Fruit fly (Drosophila melanogaster) whole organism, embryonic: Measurements from ENCODE around the gene SMC1.
A peak's percentile ranks its signal among the peaks of the same experiment; 100 is the strongest.

ENCODE experiments used
- CG10147 ChIP-seq: fragments of 200-800 bp; sonication (Bioruptor generic); optimal IDR thresholded peaks from 2 replicates; lab custom pipeline; 2019; ENCODE audit warnings: missing biosample characterization, mild to moderate bottlenecking, missing genetic modification characterization, moderate library complexity
- CG10462 ChIP-seq: fragments of 200-800 bp; sonication (Bioruptor generic); optimal IDR thresholded peaks from 2 replicates; lab custom pipeline; 2016; ENCODE audit warnings: missing biosample characterization, missing genetic modification characterization
- CG12071 ChIP-seq: fragments of 200-800 bp; sonication (Bioruptor generic); optimal IDR thresholded peaks from 3 replicates; lab custom pipeline; 2018; ENCODE audit warnings: missing biosample characterization, mild to moderate bottlenecking, missing genetic modification characterization
- CG12942 ChIP-seq: fragments of 200-800 bp; sonication (Bioruptor generic); optimal IDR thresholded peaks from 3 replicates; lab custom pipeline; 2016; ENCODE audit warnings: missing biosample characterization, missing genetic modification characterization
- CG15479 ChIP-seq: fragments of 200-800 bp; sonication (Bioruptor generic); optimal IDR thresholded peaks from 3 replicates; lab custom pipeline; 2019; ENCODE audit warnings: missing biosample characterization, mild to moderate bottlenecking, missing genetic modification characterization, moderate library complexity
- CG17361 ChIP-seq: fragments of 200-800 bp; sonication (Bioruptor generic); IDR thresholded peaks from 3 replicates; pipeline ENCODE4 v1.3.6; 2022; ENCODE audit warnings: missing biosample characterization, missing genetic modification characterization
- CG17612 ChIP-seq: fragments of 200-800 bp; sonication (Bioruptor generic); IDR thresholded peaks from 2 replicates; pipeline ENCODE4 v1.3.6; 2022; ENCODE audit warnings: missing biosample characterization, missing genetic modification characterization
- CG17912 ChIP-seq: fragments of 200-800 bp; sonication (Bioruptor generic); optimal IDR thresholded peaks from 2 replicates; lab custom pipeline; 2018; ENCODE audit warnings: missing biosample characterization, mild to moderate bottlenecking, missing genetic modification characterization
- CG2116 ChIP-seq: fragments of 200-800 bp; sonication (Bioruptor generic); optimal IDR thresholded peaks from 3 replicates; lab custom pipeline; 2018; ENCODE audit warnings: missing biosample characterization, mild to moderate bottlenecking, missing genetic modification characterization
- CG30431 ChIP-seq: fragments of 200-800 bp; sonication (Bioruptor generic); optimal IDR thresholded peaks from 2 replicates; lab custom pipeline; 2017; ENCODE audit warnings: missing biosample characterization, missing genetic modification characterization
- CG31365 ChIP-seq: fragments of 200-800 bp; sonication (Bioruptor generic); optimal IDR thresholded peaks from 2 replicates; lab custom pipeline; 2018; ENCODE audit warnings: missing biosample characterization, mild to moderate bottlenecking, missing genetic modification characterization
- CG33213 ChIP-seq: fragments of 200-800 bp; sonication (Bioruptor generic); optimal IDR thresholded peaks from 3 replicates; lab custom pipeline; 2016; ENCODE audit warnings: missing biosample characterization, missing genetic modification characterization
- CG34376 ChIP-seq: fragments of 200-800 bp; sonication (Bioruptor generic); optimal IDR thresholded peaks from 2 replicates; lab custom pipeline; 2018; ENCODE audit warnings: missing biosample characterization, mild to moderate bottlenecking, missing genetic modification characterization
- CG43689 ChIP-seq: fragments of 200-800 bp; sonication (Bioruptor generic); IDR thresholded peaks from 2 replicates; pipeline ENCODE4 v1.3.6; 2022; ENCODE audit warnings: missing biosample characterization, missing genetic modification characterization
- CG5180 ChIP-seq: fragments of 200-800 bp; sonication (Bioruptor generic); optimal IDR thresholded peaks from 3 replicates; lab custom pipeline; 2017; ENCODE audit warnings: missing biosample characterization, missing genetic modification characterization, mild to moderate bottlenecking, moderate library complexity, missing genetic modification reagents
- CG5953 ChIP-seq: fragments of 200-800 bp; sonication (Bioruptor generic); IDR thresholded peaks from 2 replicates; pipeline ENCODE4 v1.3.6; 2022; ENCODE audit warnings: missing biosample characterization, missing genetic modification characterization
- CG6765 ChIP-seq: fragments of 200-800 bp; sonication (Bioruptor generic); optimal IDR thresholded peaks from 3 replicates; lab custom pipeline; 2017; ENCODE audit warnings: missing biosample characterization, mild to moderate bottlenecking, missing genetic modification characterization
- CG7839 ChIP-seq: fragments of 200-800 bp; sonication (Bioruptor generic); optimal IDR thresholded peaks from 3 replicates; lab custom pipeline; 2018; ENCODE audit warnings: missing biosample characterization, mild to moderate bottlenecking, missing genetic modification characterization, moderate library complexity
- CG7928 ChIP-seq: fragments of 200-800 bp; sonication (Bioruptor generic); optimal IDR thresholded peaks from 2 replicates; lab custom pipeline; 2017; ENCODE audit warnings: missing biosample characterization, mild to moderate bottlenecking, missing genetic modification characterization
- CG8281 ChIP-seq: fragments of 200-800 bp; sonication (Bioruptor generic); optimal IDR thresholded peaks from 2 replicates; lab custom pipeline; 2018; ENCODE audit warnings: missing biosample characterization, mild to moderate bottlenecking, missing genetic modification characterization, moderate library complexity
- CG8478 ChIP-seq: fragments of >200 bp; optimal IDR thresholded peaks from 2 replicates; lab custom pipeline; 2018
- CG8765 ChIP-seq: fragments of 200-800 bp; sonication (Bioruptor generic); IDR thresholded peaks from 2 replicates; pipeline ENCODE4 v1.3.6; 2022; ENCODE audit warnings: missing biosample characterization, missing genetic modification characterization
- CG9932 ChIP-seq: fragments of 200-800 bp; sonication (Bioruptor generic); IDR thresholded peaks from 2 replicates; pipeline ENCODE4 v1.3.6; 2022; ENCODE audit warnings: missing biosample characterization, missing genetic modification characterization
- GATAe ChIP-seq: fragments of 200-800 bp; sonication (Bioruptor generic); conservative IDR thresholded peaks from 2 replicates; pipeline ENCODE4 v1.3.6; 2022; ENCODE audit warnings: missing biosample characterization, missing genetic modification characterization
- HLH54F ChIP-seq: fragments of 200-800 bp; sonication (Bioruptor generic); optimal IDR thresholded peaks from 3 replicates; lab custom pipeline; 2016; ENCODE audit warnings: missing biosample characterization, missing genetic modification characterization
- HmgD ChIP-seq: fragments of 200-800 bp; sonication (Bioruptor generic); optimal IDR thresholded peaks from 3 replicates; lab custom pipeline; 2016; ENCODE audit warnings: missing biosample characterization, missing genetic modification characterization
- Hmx ChIP-seq: fragments of 200-800 bp; sonication (Bioruptor generic); optimal IDR thresholded peaks from 2 replicates; lab custom pipeline; 2016; ENCODE audit warnings: missing biosample characterization, missing genetic modification characterization
- Hsf ChIP-seq: fragments of 200-800 bp; sonication (Bioruptor generic); optimal IDR thresholded peaks from 3 replicates; lab custom pipeline; 2016; ENCODE audit warnings: missing biosample characterization, missing genetic modification characterization
- Jarid2 ChIP-seq: fragments of 200-800 bp; sonication (Bioruptor generic); optimal IDR thresholded peaks from 3 replicates; lab custom pipeline; 2017; ENCODE audit warnings: mild to moderate bottlenecking, missing biosample characterization, missing genetic modification reagents, missing genetic modification characterization
- Med ChIP-seq: fragments of 200-800 bp; sonication (Bioruptor generic); peaks from one replicate; lab custom pipeline; 2016; ENCODE audit warnings: missing biosample characterization, missing genetic modification characterization, mild to moderate bottlenecking, inconsistent platforms, moderate library complexity
- PHDP ChIP-seq: fragments of 200-800 bp; sonication (Bioruptor generic); optimal IDR thresholded peaks from 3 replicates; lab custom pipeline; 2018; ENCODE audit warnings: missing biosample characterization, mild to moderate bottlenecking, missing genetic modification characterization, moderate library complexity
- Scr ChIP-seq: fragments of 200-800 bp; sonication (Bioruptor generic); IDR thresholded peaks from 2 replicates; pipeline ENCODE4 v1.3.6; 2022; ENCODE audit warnings: missing biosample characterization, missing genetic modification characterization; ENCODE audit not compliant: partially characterized antibody
- TFAM ChIP-seq: fragments of 200-800 bp; sonication (Bioruptor generic); optimal IDR thresholded peaks from 2 replicates; lab custom pipeline; 2017; ENCODE audit warnings: missing biosample characterization, missing genetic modification characterization, inconsistent platforms
- ac ChIP-seq: fragments of 200-800 bp; sonication (Bioruptor generic); optimal IDR thresholded peaks from 3 replicates; lab custom pipeline; 2017; ENCODE audit warnings: missing biosample characterization, mild to moderate bottlenecking, missing genetic modification characterization
- ash1 ChIP-seq: fragments of 200-800 bp; sonication (Bioruptor generic); optimal IDR thresholded peaks from 2 replicates; lab custom pipeline; 2018; ENCODE audit warnings: missing biosample characterization, mild to moderate bottlenecking, missing genetic modification characterization
- bab2 ChIP-seq: fragments of 200-800 bp; sonication (Bioruptor generic); optimal IDR thresholded peaks from 2 replicates; lab custom pipeline; 2016; ENCODE audit warnings: missing biosample characterization, missing genetic modification characterization
- chif ChIP-seq, 2 experiments: fragments of 200-800 bp; sonication (Bioruptor generic); optimal IDR thresholded peaks; 3 replicates each; lab custom pipeline; 2016; ENCODE audit warnings: missing biosample characterization in 2 of 2, missing genetic modification characterization in 2 of 2
- crol ChIP-seq: fragments of 200-800 bp; sonication (Bioruptor generic); IDR thresholded peaks from 2 replicates; pipeline ENCODE4 v1.3.6; 2022; ENCODE audit warnings: missing biosample characterization, missing genetic modification characterization
- crp ChIP-seq, 2 experiments: fragments of 200-800 bp; sonication (Bioruptor generic); optimal IDR thresholded peaks; 2 replicates in 1 of 2; 3 replicates in 1 of 2; lab custom pipeline; 2017; ENCODE audit warnings: missing biosample characterization in 2 of 2, missing genetic modification characterization in 2 of 2, mild to moderate bottlenecking in 1 of 2, moderate library complexity in 1 of 2
- dati ChIP-seq: fragments of 200-800 bp; sonication (Bioruptor generic); IDR thresholded peaks from 2 replicates; pipeline ENCODE4 v1.3.6; 2022; ENCODE audit warnings: missing biosample characterization, missing genetic modification characterization
- gsb-n ChIP-seq: fragments of 200-800 bp; sonication (Bioruptor generic); optimal IDR thresholded peaks from 3 replicates; lab custom pipeline; 2018; ENCODE audit warnings: missing biosample characterization, mild to moderate bottlenecking, missing genetic modification characterization
- her ChIP-seq: fragments of 200-800 bp; sonication (Bioruptor generic); optimal IDR thresholded peaks from 2 replicates; lab custom pipeline; 2016; ENCODE audit warnings: missing biosample characterization, missing genetic modification characterization
- jumu ChIP-seq: fragments of 200-800 bp; sonication (Bioruptor generic); optimal IDR thresholded peaks from 3 replicates; lab custom pipeline; 2016; ENCODE audit warnings: missing biosample characterization, missing genetic modification characterization
- lilli ChIP-seq: fragments of 200-800 bp; sonication (Bioruptor generic); optimal IDR thresholded peaks from 3 replicates; lab custom pipeline; 2016; ENCODE audit warnings: missing biosample characterization, missing genetic modification characterization
- oc ChIP-seq: fragments of 200-800 bp; sonication (Bioruptor generic); optimal IDR thresholded peaks from 2 replicates; lab custom pipeline; 2018; ENCODE audit warnings: missing biosample characterization, mild to moderate bottlenecking, missing genetic modification characterization, moderate library complexity
- odd ChIP-seq: fragments of 200-800 bp; sonication (Bioruptor generic); optimal IDR thresholded peaks from 2 replicates; lab custom pipeline; 2017; ENCODE audit warnings: missing biosample characterization, mild to moderate bottlenecking, missing genetic modification characterization
- otp ChIP-seq: fragments of 200-800 bp; sonication (Bioruptor generic); IDR thresholded peaks from 3 replicates; pipeline ENCODE4, ENCODE4 v1.3.6; 2022; ENCODE audit warnings: missing biosample characterization, missing genetic modification characterization
- p53 ChIP-seq: fragments of 200-800 bp; sonication (Bioruptor generic); optimal IDR thresholded peaks from 2 replicates; lab custom pipeline; 2016; ENCODE audit warnings: missing biosample characterization, missing genetic modification characterization
- tll ChIP-seq, 2 experiments: fragments of 200-800 bp in 1 of 2; fragments of >200 bp in 1 of 2; sonication (Bioruptor generic) in 1 of 2; optimal IDR thresholded peaks; 2 replicates each; lab custom pipeline; 2017 to 2019; ENCODE audit warnings: missing biosample characterization in 2 of 2, missing genetic modification characterization in 2 of 2, mild to moderate bottlenecking in 1 of 2, moderate library complexity in 1 of 2
- trem ChIP-seq: fragments of 200-800 bp; optimal IDR thresholded peaks from 3 replicates; lab custom pipeline; 2019; ENCODE audit warnings: missing biosample characterization, mild to moderate bottlenecking, missing genetic modification characterization, moderate library complexity

Gene SMC1

DNA sequence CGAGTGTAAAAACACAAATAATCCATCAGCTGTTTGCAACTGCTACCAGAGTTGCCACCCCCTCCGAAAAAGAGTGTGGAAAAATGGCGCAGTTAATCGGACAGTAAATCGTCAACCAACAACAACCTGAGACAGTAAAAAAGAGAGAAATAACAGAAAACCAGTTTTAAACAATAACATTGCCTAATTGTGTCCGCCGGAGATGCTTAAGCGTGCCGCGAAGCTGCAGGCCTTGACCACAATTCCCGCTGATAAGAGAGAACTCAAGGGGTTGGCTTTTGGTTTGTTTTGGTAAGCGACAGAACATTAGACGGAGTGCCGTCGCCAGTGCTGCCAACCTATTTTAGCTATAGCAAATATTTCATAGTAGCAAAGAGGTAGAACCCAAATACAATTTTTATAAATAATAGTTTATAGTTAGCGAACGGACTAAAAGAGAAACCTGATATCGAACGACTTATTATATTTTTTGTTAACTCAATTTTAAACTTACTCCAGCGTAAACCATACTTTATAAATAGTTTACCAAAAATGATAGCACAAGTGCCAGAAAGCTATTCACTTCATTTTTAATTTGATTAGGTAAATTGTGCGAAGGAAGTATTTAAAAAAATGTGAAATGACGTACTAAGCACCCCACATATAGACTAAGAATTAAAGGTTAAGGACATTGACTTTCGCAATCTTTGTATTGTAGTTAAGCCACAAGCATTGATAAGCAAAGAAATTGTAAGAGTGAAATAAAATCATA is 7.2 kb upstream of the SMC1 start, which contains the start of the genes Atg6 and Pisd (continued):
- no peak for TF ChIP-seq CG6765 (GFP tag; lab: Kevin White, UChicago)
- TF ChIP-seq CG33213 (GFP tag; lab: Kevin White, UChicago), result no peak
- no peak for TF ChIP-seq CG7928 (GFP tag; lab: Kevin White, UChicago)
- TF ChIP-seq CG8281, result no peak
- no peak for TF ChIP-seq crol (GFP tag; lab: Robert Waterston, UW)
- TF ChIP-seq jumu (GFP tag; lab: Kevin White, UChicago), result no peak
- TF ChIP-seq CG43689 (GFP tag; lab: Robert Waterston, UW), result no peak
- no peak for TF ChIP-seq GATAe (GFP tag; lab: Robert Waterston, UW)
- TF ChIP-seq CG10462 (GFP tag; lab: Kevin White, UChicago), result no peak
- TF ChIP-seq CG8478 (lab: Kevin White, UChicago), result no peak
- peak; percentile 34 for TF ChIP-seq lilli (GFP tag; lab: Kevin White, UChicago)
- TF ChIP-seq CG7839, result peak; percentile 15
- no peak for TF ChIP-seq CG30431 (GFP tag; lab: Kevin White, UChicago)
- TF ChIP-seq ash1, result no peak
- TF ChIP-seq HLH54F, result peak; percentile 27
- peak; percentile 68 for TF ChIP-seq CG9932 (GFP tag; lab: Robert Waterston, UW)
- TF ChIP-seq bab2 (GFP tag; lab: Kevin White, UChicago), result no peak
- peak; percentile 11 for TF ChIP-seq CG15479 (GFP tag; lab: Kevin White, UChicago)
- no peak for TF ChIP-seq CG5180 (GFP tag; lab: Kevin White, UChicago)
- TF ChIP-seq CG12942 (GFP tag; lab: Kevin White, UChicago), result no peak
- TF ChIP-seq Scr (GFP tag; lab: Robert Waterston, UW), result 0 out of 2 replicates have a peak, but pooled peaks have one; percentile 35
- TF ChIP-seq CG12071 (GFP tag; lab: Kevin White, UChicago), result no peak
- no peak for TF ChIP-seq Hsf (GFP tag; lab: Kevin White, UChicago)
- peak; percentile 26; the same call in 1 of the 2 replicates for TF ChIP-seq CG5953 (GFP tag; lab: Robert Waterston, UW)
- no peak for TF ChIP-seq CG8765 (GFP tag; lab: Robert Waterston, UW)
- peak; percentile 29 for TF ChIP-seq her (GFP tag; lab: Kevin White, UChicago)
- TF ChIP-seq CG17361, result peak; percentile 47; the same call in 2 of the 3 replicates
- TF ChIP-seq CG2116 (GFP tag; lab: Kevin White, UChicago), result peak; percentile 52
- no peak for TF ChIP-seq CG17912 (GFP tag; lab: Kevin White, UChicago)
- TF ChIP-seq ac (GFP tag; lab: Kevin White, UChicago), result no peak
- peak; percentile 97 for TF ChIP-seq trem (tag; lab: Kevin White, UChicago)
- TF ChIP-seq gsb-n, result peak; percentile 13
- TF ChIP-seq otp (GFP tag; lab: Robert Waterston, UW), result peak; percentile 52; the same call in 1 of the 3 replicates
- TF ChIP-seq Jarid2 (GFP tag; lab: Kevin White, UChicago), result no peak
- TF ChIP-seq CG34376, result peak; percentile 89
- TF ChIP-seq CG17612 (GFP tag; lab: Robert Waterston, UW), result no peak
- peak; percentile 31 for TF ChIP-seq CG10147 (GFP tag; lab: Kevin White, UChicago)
- TF ChIP-seq chif (GFP tag; optimal IDR thresholded peaks at IDR 0.05; lab: Kevin White, UChicago), result no peak
- peak; percentile 89 for TF ChIP-seq Med
- TF ChIP-seq CG31365 (tag; lab: Kevin White, UChicago), result no peak
- no peak for TF ChIP-seq odd (GFP tag; lab: Kevin White, UChicago)
- TF ChIP-seq tll (GFP tag; optimal IDR thresholded peaks at IDR 0.05; lab: Kevin White, UChicago), result no peak
- TF ChIP-seq oc, result peak; percentile 77
- TF ChIP-seq TFAM (GFP tag; lab: Kevin White, UChicago), result no peak
- TF ChIP-seq p53 (GFP tag; lab: Kevin White, UChicago), result no peak
- TF ChIP-seq dati (GFP tag; lab: Robert Waterston, UW), result no peak
- peak; percentile 20 for TF ChIP-seq PHDP (tag; lab: Kevin White, UChicago)
- TF ChIP-seq Hmx, result no peak
- TF ChIP-seq HmgD (GFP tag; lab: Kevin White, UChicago), result no peak
- peak; percentile 46 to 94 for TF ChIP-seq crp (GFP tag; optimal IDR thresholded peaks at IDR 0.05; lab: Kevin White, UChicago)
